Worm (Caenorhabditis elegans): ENCODE data around the gene ugt-59.

ugt-59 gene

DNA sequence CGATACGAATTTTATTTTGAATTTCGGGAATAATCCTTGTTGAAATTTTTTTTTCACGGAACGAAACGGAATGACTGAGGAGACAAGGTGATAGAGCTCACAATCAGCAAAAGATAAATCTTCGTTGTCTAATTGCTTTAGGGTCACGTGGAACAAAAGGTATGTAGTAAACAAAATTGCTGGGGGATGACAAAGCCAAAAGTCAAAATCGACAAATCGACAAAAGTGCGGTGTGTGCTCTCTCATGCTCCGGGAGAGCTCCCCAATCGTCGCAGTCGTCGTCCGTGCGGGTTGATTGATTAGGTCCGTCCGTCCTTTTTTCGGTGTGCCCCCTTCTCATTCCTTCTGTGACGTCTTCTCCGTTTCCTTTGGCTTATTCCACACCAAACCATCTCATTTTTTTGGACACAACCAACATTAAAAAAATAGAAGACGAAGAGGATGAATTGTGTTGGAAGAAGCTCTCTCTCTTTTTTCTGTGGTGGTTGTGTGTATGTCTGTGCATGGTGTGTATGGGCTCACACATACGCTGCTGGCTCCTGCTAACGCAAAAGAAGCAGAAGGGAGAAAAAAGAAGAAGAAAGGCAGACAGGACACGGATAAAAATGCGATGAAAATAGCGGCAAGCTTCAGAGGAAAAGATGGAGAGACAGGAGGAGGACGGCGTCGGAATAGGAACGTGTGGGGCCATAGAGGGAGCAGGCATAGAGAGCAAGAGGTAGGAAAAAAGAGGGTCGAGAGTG is 18.6 kb upstream of the ugt-59 start:
- TF ChIP-seq klf-2 (GFP tag; conservative IDR thresholded peaks at IDR 0.05) = no peak
- no peak for TF ChIP-seq ref-1 (GFP tag; conservative IDR thresholded peaks at IDR 0.05)
- TF ChIP-seq cog-1 (tag; optimal IDR thresholded peaks at IDR 0.05) = no peak
- TF ChIP-seq ztf-23 (GFP tag; IDR thresholded peaks at IDR 0.05) = no peak; the same call in 1 of the 2 replicates
- no peak for TF ChIP-seq ztf-29 (GFP tag; IDR thresholded peaks at IDR 0.05)
- no peak for TF ChIP-seq T22C8.4 (GFP tag; IDR thresholded peaks at IDR 0.05)
- TF ChIP-seq med-1 (GFP tag; optimal IDR thresholded peaks at IDR 0.05; ENCODE audit: insufficient read depth) = no peak
- TF ChIP-seq flt-1 (GFP tag; IDR thresholded peaks at IDR 0.05) = no peak
- no peak for TF ChIP-seq tab-1 (GFP tag; IDR thresholded peaks at IDR 0.05)

DNA sequence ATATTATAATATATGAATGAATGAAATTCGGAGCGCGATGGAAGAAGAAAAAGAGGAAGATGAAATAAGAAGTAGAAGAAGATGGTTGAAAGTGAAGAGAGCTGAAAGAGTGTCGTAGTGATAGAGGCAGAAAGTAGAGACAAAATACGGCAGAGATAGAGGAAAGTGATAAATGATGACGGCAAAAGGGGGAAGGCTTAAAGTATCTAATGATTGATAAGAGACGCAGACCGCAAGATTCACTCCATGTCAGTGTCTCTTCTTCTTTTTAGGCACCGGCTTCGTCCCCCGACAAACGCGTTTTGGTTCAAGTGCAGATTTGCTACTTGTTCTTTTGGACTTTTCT is 18.1 kb upstream of the ugt-59 start:
- TF ChIP-seq T22C8.4 (GFP tag; IDR thresholded peaks at IDR 0.05) (no peak), ztf-29 (GFP tag; IDR thresholded peaks at IDR 0.05) (no peak), ref-1 (GFP tag; conservative IDR thresholded peaks at IDR 0.05) (no peak), ztf-23 (GFP tag; IDR thresholded peaks at IDR 0.05) (no peak), cog-1 (tag; optimal IDR thresholded peaks at IDR 0.05) (no peak), flt-1 (GFP tag; IDR thresholded peaks at IDR 0.05) (no peak), tab-1 (GFP tag; IDR thresholded peaks at IDR 0.05) (no peak), med-1 (GFP tag; optimal IDR thresholded peaks at IDR 0.05; ENCODE audit: insufficient read depth) (no peak), klf-2 (GFP tag; conservative IDR thresholded peaks at IDR 0.05) (no peak)

DNA sequence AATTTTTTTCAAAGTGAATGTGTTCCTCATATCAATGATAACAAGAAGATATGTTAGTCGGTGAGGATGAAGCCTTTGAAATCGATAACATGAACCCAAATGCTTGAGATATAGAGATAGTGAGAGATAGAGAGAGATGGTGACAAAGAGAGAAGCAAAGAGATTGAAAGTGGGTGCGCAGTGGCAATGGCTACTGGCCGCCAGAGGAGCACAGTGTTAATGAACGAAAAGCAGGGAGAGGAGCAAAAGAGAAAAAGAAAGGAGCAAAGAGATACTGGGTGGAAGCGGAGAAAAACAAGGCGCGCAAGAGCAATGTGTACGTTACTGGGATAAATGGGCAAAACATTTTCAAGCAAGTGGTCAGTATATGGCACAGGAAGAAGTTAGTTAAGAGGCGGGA is 15.8 kb upstream of the ugt-59 start:
- TF ChIP-seq cog-1 (tag; optimal IDR thresholded peaks at IDR 0.05) = peak; percentile 5
- TF ChIP-seq ztf-29 (GFP tag; IDR thresholded peaks at IDR 0.05) = no peak

DNA sequence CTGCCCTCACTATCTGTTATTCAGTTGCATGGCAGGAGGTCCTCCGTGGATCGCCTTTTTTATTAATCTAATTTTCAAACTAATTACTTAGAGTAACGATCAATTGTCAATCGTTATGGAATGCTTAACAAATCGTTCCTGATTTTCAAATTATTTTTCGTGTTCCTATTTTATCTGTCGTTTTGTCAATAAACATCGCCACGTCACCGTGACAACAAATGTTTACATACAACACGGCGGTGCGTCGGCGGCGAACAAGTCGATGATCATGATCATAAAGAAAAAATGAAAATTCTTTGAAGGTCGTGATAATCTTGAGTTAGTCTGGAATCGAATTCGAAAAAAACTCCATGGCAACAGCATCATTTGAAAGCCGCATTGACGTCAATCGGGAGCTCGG is 14.9 kb upstream of the ugt-59 start:
- TF ChIP-seq cog-1 (tag; optimal IDR thresholded peaks at IDR 0.05) (no peak), med-1 (GFP tag; optimal IDR thresholded peaks at IDR 0.05; ENCODE audit: insufficient read depth) (no peak), flt-1 (GFP tag; IDR thresholded peaks at IDR 0.05) (no peak), klf-2 (GFP tag; conservative IDR thresholded peaks at IDR 0.05) (no peak), tab-1 (GFP tag; IDR thresholded peaks at IDR 0.05) (no peak), ref-1 (GFP tag; conservative IDR thresholded peaks at IDR 0.05) (no peak), ztf-29 (GFP tag; IDR thresholded peaks at IDR 0.05) (no peak), T22C8.4 (GFP tag; IDR thresholded peaks at IDR 0.05) (no peak), ztf-23 (GFP tag; IDR thresholded peaks at IDR 0.05) (no peak)

DNA sequence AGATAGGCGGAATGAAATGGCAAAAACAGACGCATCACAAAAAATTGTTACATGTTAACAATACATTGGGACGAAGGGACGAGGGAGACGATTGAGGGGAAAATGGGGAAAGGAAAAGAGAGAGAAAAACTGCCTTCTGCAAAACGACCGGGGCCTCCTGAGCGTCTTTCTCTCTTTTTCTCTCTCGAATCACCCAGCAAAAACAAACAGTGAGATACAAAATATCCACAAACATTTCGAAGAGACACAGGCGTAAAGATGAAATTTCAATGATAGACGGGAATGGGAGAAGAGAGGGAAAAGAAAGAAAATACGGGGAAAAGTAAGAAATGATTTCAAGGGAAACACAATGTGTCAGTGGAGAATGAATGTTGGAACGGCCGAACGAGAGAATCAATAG is 14.4 kb upstream of the ugt-59 start:
- TF ChIP-seq tab-1 (GFP tag; IDR thresholded peaks at IDR 0.05) (no peak), klf-2 (GFP tag; conservative IDR thresholded peaks at IDR 0.05) (no peak), cog-1 (tag; optimal IDR thresholded peaks at IDR 0.05) (no peak), ztf-29 (GFP tag; IDR thresholded peaks at IDR 0.05) (no peak), ref-1 (GFP tag; conservative IDR thresholded peaks at IDR 0.05) (no peak), med-1 (GFP tag; optimal IDR thresholded peaks at IDR 0.05; ENCODE audit: insufficient read depth) (no peak)

DNA sequence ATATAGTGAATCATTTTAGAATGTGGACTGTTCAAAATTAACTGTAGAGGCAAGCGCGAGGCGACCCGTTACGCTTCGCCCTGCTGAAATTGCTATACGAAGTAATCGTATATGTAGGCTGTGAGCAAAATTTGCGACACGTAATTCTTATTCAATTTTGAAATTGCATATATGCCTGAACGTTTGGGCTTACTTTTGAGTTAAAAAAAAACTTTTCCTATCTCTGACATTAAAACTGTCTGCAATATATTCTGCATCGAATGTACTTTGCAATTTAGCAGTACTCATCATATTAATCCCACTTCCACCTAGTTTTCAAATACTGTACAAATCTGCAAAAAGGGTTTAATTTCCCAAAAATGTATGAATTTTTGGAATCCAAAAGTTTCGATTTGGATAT is 13.5 kb upstream of the ugt-59 start:
- TF ChIP-seq med-1 (GFP tag; optimal IDR thresholded peaks at IDR 0.05; ENCODE audit: insufficient read depth) = no peak
- TF ChIP-seq klf-2 (GFP tag; conservative IDR thresholded peaks at IDR 0.05) = no peak
- TF ChIP-seq ztf-23 (GFP tag; IDR thresholded peaks at IDR 0.05) = no peak
- no peak for TF ChIP-seq tab-1 (GFP tag; IDR thresholded peaks at IDR 0.05)
- TF ChIP-seq cog-1 (tag; optimal IDR thresholded peaks at IDR 0.05) = no peak
- TF ChIP-seq flt-1 (GFP tag; IDR thresholded peaks at IDR 0.05) = no peak
- no peak for TF ChIP-seq T22C8.4 (GFP tag; IDR thresholded peaks at IDR 0.05)
- TF ChIP-seq ztf-29 (GFP tag; IDR thresholded peaks at IDR 0.05) = no peak
- no peak for TF ChIP-seq ref-1 (GFP tag; conservative IDR thresholded peaks at IDR 0.05)

DNA sequence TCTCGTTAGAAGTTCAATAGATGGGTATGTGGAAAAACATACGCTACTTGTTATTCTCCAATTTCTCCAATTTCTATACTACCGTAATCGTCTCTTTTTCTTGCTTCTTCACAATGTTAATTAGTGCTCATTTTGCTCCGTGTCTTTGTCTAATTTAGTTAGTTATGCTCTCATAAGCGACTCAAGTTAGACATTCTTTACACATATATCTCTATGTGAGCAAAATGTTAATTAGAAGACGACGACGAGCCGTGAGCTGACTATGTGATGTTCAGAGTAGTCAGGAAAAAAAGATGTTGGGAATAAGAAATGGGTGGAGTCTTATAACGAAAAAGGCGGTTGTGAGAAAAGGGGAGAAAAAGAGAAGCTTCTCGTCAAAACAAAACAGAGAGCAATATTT is 12.9 kb upstream of the ugt-59 start:
- TF ChIP-seq tab-1 (GFP tag; IDR thresholded peaks at IDR 0.05) = no peak
- no peak for TF ChIP-seq klf-2 (GFP tag; conservative IDR thresholded peaks at IDR 0.05)
- TF ChIP-seq med-1 (GFP tag; optimal IDR thresholded peaks at IDR 0.05; ENCODE audit: insufficient read depth) = no peak
- no peak for TF ChIP-seq ztf-29 (GFP tag; IDR thresholded peaks at IDR 0.05)
- no peak for TF ChIP-seq ref-1 (GFP tag; conservative IDR thresholded peaks at IDR 0.05)
- no peak for TF ChIP-seq T22C8.4 (GFP tag; IDR thresholded peaks at IDR 0.05)
- no peak for TF ChIP-seq flt-1 (GFP tag; IDR thresholded peaks at IDR 0.05)
- no peak for TF ChIP-seq ztf-23 (GFP tag; IDR thresholded peaks at IDR 0.05)
- no peak for TF ChIP-seq cog-1 (tag; optimal IDR thresholded peaks at IDR 0.05)

DNA sequence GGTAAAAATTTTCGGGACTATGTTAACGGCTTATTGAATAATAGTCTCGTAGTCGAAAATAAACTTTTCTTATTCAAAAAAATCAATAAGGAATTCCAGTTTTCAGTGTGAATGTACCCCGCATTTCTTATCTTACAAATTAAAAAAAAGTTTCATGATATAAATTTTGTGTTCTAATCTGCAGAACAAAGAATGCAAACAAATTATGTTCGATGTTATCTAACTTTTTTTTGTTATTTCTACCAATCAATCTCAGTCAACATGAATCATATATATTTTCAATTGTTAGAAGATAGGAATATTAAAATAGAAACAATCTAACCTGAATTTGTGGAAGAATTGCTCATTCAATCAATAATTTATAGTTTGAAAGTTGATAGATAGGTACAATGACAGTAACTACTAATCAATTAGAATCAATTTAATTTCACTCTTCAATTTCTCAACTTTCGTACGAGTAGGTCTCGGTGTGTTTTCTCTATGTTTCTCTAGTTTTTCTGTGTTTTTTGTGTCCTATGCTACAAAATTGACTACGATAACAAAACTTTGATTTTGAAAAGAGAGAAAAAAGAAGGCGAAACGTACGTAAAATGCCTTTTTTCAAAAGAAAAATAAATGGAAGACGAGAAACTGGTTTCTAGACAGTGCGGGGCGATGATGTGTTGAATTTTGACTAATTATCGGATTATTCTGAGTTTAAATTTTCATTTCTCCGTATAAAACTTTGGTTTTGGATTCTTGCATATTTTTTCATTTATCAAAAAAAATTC is 10.4 kb upstream of the ugt-59 start, which contains the start of the genes unc-43 and Y43C5B.3:
TSS of gene unc-43 (minus strand) at position 347 of the 770 bp plus-strand sequence.
TSS of gene Y43C5B.3 (plus strand) at position 720 of the 770 bp plus-strand sequence.
- TF ChIP-seq ztf-23 (GFP tag; IDR thresholded peaks at IDR 0.05) (no peak), T22C8.4 (GFP tag; IDR thresholded peaks at IDR 0.05) (no peak), ref-1 (GFP tag; conservative IDR thresholded peaks at IDR 0.05) (no peak), tab-1 (GFP tag; IDR thresholded peaks at IDR 0.05) (no peak), flt-1 (GFP tag; IDR thresholded peaks at IDR 0.05) (no peak), klf-2 (GFP tag; conservative IDR thresholded peaks at IDR 0.05) (no peak), cog-1 (tag; optimal IDR thresholded peaks at IDR 0.05) (no peak), ztf-29 (GFP tag; IDR thresholded peaks at IDR 0.05) (no peak), med-1 (GFP tag; optimal IDR thresholded peaks at IDR 0.05; ENCODE audit: insufficient read depth) (no peak)

DNA sequence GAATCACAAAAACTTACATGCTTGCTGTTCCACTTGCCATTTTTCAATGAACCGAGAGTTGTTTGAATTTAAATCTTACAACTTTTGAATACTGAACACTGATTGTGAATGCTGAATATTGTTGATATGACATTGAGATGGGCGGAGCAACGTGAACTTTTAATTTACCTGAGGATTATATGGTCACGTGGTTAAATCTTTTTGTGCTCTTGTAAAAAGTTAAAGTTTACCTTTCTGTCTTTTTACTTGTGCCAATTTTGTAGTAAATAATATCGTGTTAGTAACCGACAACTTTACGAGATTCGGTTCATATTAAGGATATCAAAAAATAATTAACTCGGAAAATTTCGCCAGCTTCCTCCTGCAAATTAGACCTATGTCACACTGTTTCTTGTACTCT is 8.2 kb upstream of the ugt-59 start, which contains the start of gene Y43C5B.2:
TSS of gene Y43C5B.2 (minus strand) at position 101 of the 400 bp plus-strand sequence.
- no peak for TF ChIP-seq ztf-23 (GFP tag; IDR thresholded peaks at IDR 0.05)
- no peak for TF ChIP-seq tab-1 (GFP tag; IDR thresholded peaks at IDR 0.05)
- TF ChIP-seq ref-1 (GFP tag; conservative IDR thresholded peaks at IDR 0.05) = no peak
- no peak for TF ChIP-seq flt-1 (GFP tag; IDR thresholded peaks at IDR 0.05)
- no peak for TF ChIP-seq T22C8.4 (GFP tag; IDR thresholded peaks at IDR 0.05)
- TF ChIP-seq cog-1 (tag; optimal IDR thresholded peaks at IDR 0.05) = no peak
- TF ChIP-seq klf-2 (GFP tag; conservative IDR thresholded peaks at IDR 0.05) = no peak
- no peak for TF ChIP-seq ztf-29 (GFP tag; IDR thresholded peaks at IDR 0.05)
- TF ChIP-seq med-1 (GFP tag; optimal IDR thresholded peaks at IDR 0.05; ENCODE audit: insufficient read depth) = no peak
